Fruit fly (Drosophila melanogaster) whole organism, embryonic: ENCODE measurements around the gene att-ORFB.

Experiments used
- CG1233 ChIP-seq: fragments of 200-800 bp; sonication (Bioruptor generic); optimal IDR thresholded peaks from 4 replicates; lab custom pipeline; 2018; ENCODE audit warnings: missing biosample characterization, mild to moderate bottlenecking, missing genetic modification characterization
- PHDP ChIP-seq: fragments of 200-800 bp; sonication (Bioruptor generic); optimal IDR thresholded peaks from 3 replicates; lab custom pipeline; 2018; ENCODE audit warnings: missing biosample characterization, mild to moderate bottlenecking, missing genetic modification characterization, moderate library complexity
- fu2 ChIP-seq: fragments of 200-800 bp; sonication (Bioruptor generic); optimal IDR thresholded peaks from 2 replicates; lab custom pipeline; 2016; ENCODE audit warnings: missing biosample characterization, missing genetic modification characterization
- pfk ChIP-seq: fragments of 200-800 bp; sonication (Bioruptor generic); optimal IDR thresholded peaks from 2 replicates; lab custom pipeline; 2018; ENCODE audit warnings: missing biosample characterization, mild to moderate bottlenecking, missing genetic modification characterization, moderate library complexity
- psq ChIP-seq: fragments of 200-800 bp; sonication (Bioruptor generic); optimal IDR thresholded peaks from 2 replicates; lab custom pipeline; 2017; ENCODE audit warnings: missing biosample characterization, missing genetic modification characterization
- vvl ChIP-seq: fragments of 200-800 bp; sonication (Bioruptor generic); IDR thresholded peaks from 2 replicates; pipeline ENCODE4 v1.3.6; 2022; ENCODE audit warnings: missing biosample characterization, missing genetic modification characterization

- TF ChIP-seq CG1233 (GFP tag; lab: Kevin White, UChicago) (no peak), vvl (GFP tag; lab: Robert Waterston, UW) (no peak), fu2 (no peak), psq (GFP tag; lab: Kevin White, UChicago) (no peak), pfk (no peak), PHDP (no peak)
Measured at dm6 chr3R:20504488-20504887, 49.7 kb downstream of the att-ORFB start, which contains the start of gene Or92a.
